Fruit fly (Drosophila melanogaster): ENCODE results near the gene CG3558.

Gene CG3558

dm6 chr2L:2976829-2977228 lies 15.8 kb upstream of the CG3558 start, which contains the start of the genes CG9641 and CG3165:
Gene CG9641 (minus strand): TSS chr2L:2976862.
Gene CG3165 (plus strand): TSS chr2L:2977122.
- TF ChIP-seq psq (optimal IDR thresholded peaks at IDR 0.05), result no peak
- TF ChIP-seq insv (optimal IDR thresholded peaks at IDR 0.05), result no peak
- no peak for TF ChIP-seq h (optimal IDR thresholded peaks at IDR 0.05)
- no peak for TF ChIP-seq Sin3A (optimal IDR thresholded peaks at IDR 0.05)
- no peak for TF ChIP-seq Myc (optimal IDR thresholded peaks at IDR 0.05)
- TF ChIP-seq ttk (optimal IDR thresholded peaks at IDR 0.05), result no peak

dm6 chr2L:2979091-2979490 lies 13.6 kb upstream of the CG3558 start, which contains the start of gene CG9643:
Gene CG9643 (minus strand): TSS chr2L:2979288.
- TF ChIP-seq psq (optimal IDR thresholded peaks at IDR 0.05) (no peak), Sin3A (optimal IDR thresholded peaks at IDR 0.05) (no peak), Myc (optimal IDR thresholded peaks at IDR 0.05) (no peak), insv (optimal IDR thresholded peaks at IDR 0.05) (no peak)

DNA sequence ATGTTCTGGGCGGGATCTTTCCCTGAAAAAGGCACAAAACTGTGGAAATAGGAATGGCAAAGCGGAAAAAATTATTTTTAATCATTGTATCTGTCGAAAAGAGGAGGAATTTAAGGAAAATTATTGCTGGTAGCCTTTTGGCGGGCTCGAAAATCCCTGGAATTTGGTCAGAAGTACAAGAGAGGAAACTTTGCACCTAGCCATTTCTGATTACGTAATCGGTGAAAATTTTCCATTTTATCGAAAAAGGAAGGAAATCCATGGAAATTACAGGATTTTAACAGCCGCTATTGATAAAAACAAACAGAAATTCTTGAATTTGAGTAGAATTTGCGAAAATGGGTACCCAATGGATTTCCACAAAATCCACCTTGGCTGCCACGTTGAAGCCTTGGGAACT lies 5.9 kb upstream of the CG3558 start:
- no peak for TF ChIP-seq h (optimal IDR thresholded peaks at IDR 0.05)
- no peak for TF ChIP-seq ttk (optimal IDR thresholded peaks at IDR 0.05)
- TF ChIP-seq Myc (optimal IDR thresholded peaks at IDR 0.05), result no peak
- no peak for TF ChIP-seq psq (optimal IDR thresholded peaks at IDR 0.05)
- no peak for TF ChIP-seq insv (optimal IDR thresholded peaks at IDR 0.05)
- TF ChIP-seq Sin3A (optimal IDR thresholded peaks at IDR 0.05), result no peak

dm6 chr2L:2987681-2988381 lies 4.8 kb upstream of the CG3558 start, which contains the start of the genes Chd1 and Bem46:
Gene Chd1 (minus strand): TSS chr2L:2987723.
Gene Bem46 (plus strand): TSS chr2L:2988116.
- TF ChIP-seq ttk (optimal IDR thresholded peaks at IDR 0.05) (no peak), h (optimal IDR thresholded peaks at IDR 0.05) (no peak), Myc (optimal IDR thresholded peaks at IDR 0.05) (no peak), insv (optimal IDR thresholded peaks at IDR 0.05) (no peak), Sin3A (optimal IDR thresholded peaks at IDR 0.05) (no peak), psq (optimal IDR thresholded peaks at IDR 0.05) (no peak)

DNA sequence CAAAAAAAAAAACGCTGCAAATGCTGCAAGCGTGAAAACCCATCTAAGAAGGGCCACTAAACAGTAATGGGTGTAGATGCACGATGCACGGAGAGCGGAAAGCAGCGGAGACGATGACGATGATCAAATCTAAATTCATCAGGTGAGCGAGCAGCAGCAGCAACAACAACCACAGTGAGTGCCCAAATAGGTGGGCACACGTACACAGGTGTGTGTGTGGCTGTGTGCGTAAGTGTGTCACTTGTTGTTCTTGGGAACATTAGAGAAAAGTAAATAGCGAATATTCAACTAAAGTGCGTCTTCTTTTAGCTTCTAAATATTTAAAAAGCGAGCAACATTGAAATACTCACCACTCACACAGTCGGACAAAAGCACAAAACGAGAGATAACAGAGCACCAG lies 566 bp downstream of the CG3558 start:
- TF ChIP-seq h (optimal IDR thresholded peaks at IDR 0.05) (no peak), psq (optimal IDR thresholded peaks at IDR 0.05) (no peak), ttk (optimal IDR thresholded peaks at IDR 0.05) (no peak), insv (optimal IDR thresholded peaks at IDR 0.05) (no peak), Sin3A (optimal IDR thresholded peaks at IDR 0.05) (no peak), Myc (optimal IDR thresholded peaks at IDR 0.05) (no peak)

DNA sequence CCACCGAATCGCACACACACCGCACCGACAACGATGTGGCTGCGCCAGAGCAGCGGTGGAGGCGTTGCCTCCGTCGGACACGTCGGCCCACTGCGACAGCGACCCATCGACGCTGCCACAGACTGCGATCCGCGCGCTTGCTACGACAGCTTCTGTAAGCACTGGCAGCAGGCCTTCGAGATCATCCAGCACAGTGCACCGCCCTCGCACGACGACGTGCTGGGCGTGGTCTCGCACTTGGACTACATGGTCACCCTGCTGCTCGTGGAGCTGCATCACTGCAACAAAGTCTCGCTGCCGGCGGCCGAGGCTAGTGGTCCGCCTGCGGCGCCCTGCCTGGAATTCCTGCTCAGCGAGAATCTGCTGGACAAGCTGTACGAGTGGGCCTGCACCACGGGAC lies 1.0 kb downstream of the CG3558 start:
- TF ChIP-seq Sin3A (optimal IDR thresholded peaks at IDR 0.05), result no peak
- TF ChIP-seq psq (optimal IDR thresholded peaks at IDR 0.05), result no peak
- no peak for TF ChIP-seq insv (optimal IDR thresholded peaks at IDR 0.05)
- no peak for TF ChIP-seq ttk (optimal IDR thresholded peaks at IDR 0.05)
- TF ChIP-seq Myc (optimal IDR thresholded peaks at IDR 0.05), result no peak

dm6 chr2L:2999113-2999512 lies 6.4 kb downstream of the CG3558 start, which contains the start of gene Ccdc85:
Gene Ccdc85 (plus strand): TSS chr2L:2999286.
- TF ChIP-seq Myc (optimal IDR thresholded peaks at IDR 0.05) (no peak), psq (optimal IDR thresholded peaks at IDR 0.05) (no peak), Sin3A (optimal IDR thresholded peaks at IDR 0.05) (no peak), h (optimal IDR thresholded peaks at IDR 0.05) (no peak), ttk (optimal IDR thresholded peaks at IDR 0.05) (no peak), insv (optimal IDR thresholded peaks at IDR 0.05) (no peak)

- no peak for TF ChIP-seq insv (optimal IDR thresholded peaks at IDR 0.05)
- TF ChIP-seq Sin3A (optimal IDR thresholded peaks at IDR 0.05), result no peak
- no peak for TF ChIP-seq Myc (optimal IDR thresholded peaks at IDR 0.05)
- TF ChIP-seq h (optimal IDR thresholded peaks at IDR 0.05), result no peak
- TF ChIP-seq psq (optimal IDR thresholded peaks at IDR 0.05), result no peak
- TF ChIP-seq ttk (optimal IDR thresholded peaks at IDR 0.05), result no peak
Measured at dm6 chr2L:2999609-3000008, 6.9 kb downstream of the CG3558 start.

DNA sequence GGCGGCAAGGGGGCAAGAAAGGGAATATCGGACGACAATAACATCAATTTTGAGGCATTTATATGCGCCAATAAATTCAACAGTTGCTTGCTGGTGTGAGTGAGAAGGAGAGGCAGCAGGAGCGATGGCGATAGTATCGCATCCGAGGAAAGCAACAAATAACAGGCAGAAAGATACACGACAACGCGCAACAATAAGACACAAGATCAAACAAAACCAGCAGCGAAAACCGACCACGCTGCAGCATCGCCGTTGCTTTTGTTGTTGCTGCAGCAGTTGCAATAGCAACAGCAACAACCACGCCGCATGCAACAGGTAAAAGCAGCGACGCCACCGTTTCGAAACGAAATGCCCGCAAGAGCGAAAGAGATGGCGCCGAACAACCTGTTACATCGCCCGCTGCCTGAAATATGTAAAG lies 7.9 kb downstream of the CG3558 start:
- TF ChIP-seq insv (optimal IDR thresholded peaks at IDR 0.05), result no peak
- TF ChIP-seq h (optimal IDR thresholded peaks at IDR 0.05), result no peak
- no peak for TF ChIP-seq psq (optimal IDR thresholded peaks at IDR 0.05)
- no peak for TF ChIP-seq Sin3A (optimal IDR thresholded peaks at IDR 0.05)
- TF ChIP-seq Myc (optimal IDR thresholded peaks at IDR 0.05), result no peak
- no peak for TF ChIP-seq ttk (optimal IDR thresholded peaks at IDR 0.05)

- TF ChIP-seq Sin3A (optimal IDR thresholded peaks at IDR 0.05) (no peak), ttk (optimal IDR thresholded peaks at IDR 0.05) (no peak), Myc (optimal IDR thresholded peaks at IDR 0.05) (no peak), insv (optimal IDR thresholded peaks at IDR 0.05) (no peak), psq (optimal IDR thresholded peaks at IDR 0.05) (no peak), h (optimal IDR thresholded peaks at IDR 0.05) (no peak)
Measured at dm6 chr2L:3001953-3002352, 9.3 kb downstream of the CG3558 start.

DNA sequence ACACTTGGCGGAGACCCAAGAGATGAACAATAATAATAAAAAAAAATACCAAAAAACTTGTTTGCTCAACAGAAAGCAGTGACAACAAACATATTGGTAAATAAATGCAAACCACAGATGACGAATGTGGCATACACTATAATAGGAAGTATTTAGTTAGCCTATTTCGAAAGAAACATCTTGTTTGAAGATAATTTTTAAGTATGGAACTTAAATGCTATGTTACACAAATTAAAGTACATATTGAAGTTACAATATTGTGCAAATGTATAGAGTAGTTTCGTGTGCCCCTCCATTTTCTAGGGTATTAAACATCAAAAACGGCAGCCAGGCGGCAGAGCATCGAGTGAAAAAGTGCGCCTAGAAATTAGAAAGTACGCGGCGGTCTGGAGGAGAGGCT lies 10.7 kb downstream of the CG3558 start:
- TF ChIP-seq Myc (optimal IDR thresholded peaks at IDR 0.05) (no peak), h (optimal IDR thresholded peaks at IDR 0.05) (no peak), insv (optimal IDR thresholded peaks at IDR 0.05) (no peak)

- TF ChIP-seq insv (optimal IDR thresholded peaks at IDR 0.05), result no peak
- no peak for TF ChIP-seq Myc (optimal IDR thresholded peaks at IDR 0.05)
- no peak for TF ChIP-seq ttk (optimal IDR thresholded peaks at IDR 0.05)
- no peak for TF ChIP-seq Sin3A (optimal IDR thresholded peaks at IDR 0.05)
- TF ChIP-seq psq (optimal IDR thresholded peaks at IDR 0.05), result no peak
- TF ChIP-seq h (optimal IDR thresholded peaks at IDR 0.05), result no peak
Measured at dm6 chr2L:3004601-3005000, 11.9 kb downstream of the CG3558 start.

DNA sequence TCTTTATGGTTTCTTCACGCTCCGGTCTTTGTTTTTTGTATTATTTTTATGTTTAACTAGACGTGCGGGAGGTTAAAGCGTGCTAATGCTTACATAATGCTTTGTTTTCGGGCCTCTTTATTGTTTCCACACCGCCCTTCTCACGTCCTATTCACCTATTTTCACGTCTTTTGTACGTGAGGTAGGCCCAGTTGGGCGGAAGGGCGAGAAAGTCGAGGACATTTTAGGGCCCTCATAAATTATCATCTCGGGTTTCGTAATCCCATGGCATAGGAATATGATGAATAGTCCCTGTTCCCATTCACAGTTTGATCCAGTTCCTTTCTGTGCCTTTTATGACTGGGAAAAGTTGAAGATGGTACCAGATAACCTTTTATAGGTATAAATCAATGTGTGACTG lies 12.8 kb downstream of the CG3558 start:
- TF ChIP-seq ttk (optimal IDR thresholded peaks at IDR 0.05), result no peak
- no peak for TF ChIP-seq Myc (optimal IDR thresholded peaks at IDR 0.05)
- TF ChIP-seq Sin3A (optimal IDR thresholded peaks at IDR 0.05), result no peak
- no peak for TF ChIP-seq h (optimal IDR thresholded peaks at IDR 0.05)
- TF ChIP-seq psq (optimal IDR thresholded peaks at IDR 0.05), result no peak
- no peak for TF ChIP-seq insv (optimal IDR thresholded peaks at IDR 0.05)

Data from Kc167 (cell line).